Fruit fly (Drosophila melanogaster) whole organism, pupa: Measurements from ENCODE around the gene CG42512.

Experiments
- CG10348 ChIP-seq: fragments of 200-800 bp; sonication (Bioruptor generic); IDR thresholded peaks from 2 replicates; pipeline ENCODE4 v1.3.6; 2022; ENCODE audit warnings: missing biosample characterization, missing genetic modification characterization
- CG12605 ChIP-seq: fragments of 200-800 bp; sonication (Bioruptor generic); IDR thresholded peaks from 2 replicates; pipeline ENCODE4 v1.3.6; 2022; ENCODE audit warnings: missing biosample characterization, missing genetic modification characterization
- CG13204 ChIP-seq: fragments of 200-800 bp; sonication (Bioruptor generic); optimal IDR thresholded peaks from 2 replicates; lab custom pipeline; 2018; ENCODE audit warnings: missing biosample characterization, mild to moderate bottlenecking, missing genetic modification characterization, moderate library complexity
- CG14655 ChIP-seq: fragments of 200-800 bp; sonication (Bioruptor generic); optimal IDR thresholded peaks from 3 replicates; lab custom pipeline; 2017; ENCODE audit warnings: mild to moderate bottlenecking, missing biosample characterization, missing genetic modification reagents, missing genetic modification characterization
- CG15710 ChIP-seq: fragments of 200-800 bp; sonication (Bioruptor generic); optimal IDR thresholded peaks from 2 replicates; lab custom pipeline; 2018; ENCODE audit warnings: missing biosample characterization, mild to moderate bottlenecking, missing genetic modification characterization, moderate library complexity
- CG17806 ChIP-seq: fragments of 200-800 bp; sonication (Bioruptor generic); optimal IDR thresholded peaks from 2 replicates; lab custom pipeline; 2018; ENCODE audit warnings: missing biosample characterization, mild to moderate bottlenecking, missing genetic modification characterization, moderate library complexity
- CG32121 ChIP-seq: fragments of 200-800 bp; sonication (Bioruptor generic); IDR thresholded peaks from 2 replicates; pipeline ENCODE4 v1.3.6; 2022; ENCODE audit warnings: missing biosample characterization, missing genetic modification characterization
- CG34367 ChIP-seq: fragments of 200-800 bp; sonication (Bioruptor generic); optimal IDR thresholded peaks from 2 replicates; lab custom pipeline; 2018; ENCODE audit warnings: missing biosample characterization, mild to moderate bottlenecking, missing genetic modification characterization
- CG4496 ChIP-seq: fragments of 200-800 bp; sonication (Bioruptor generic); IDR thresholded peaks from 3 replicates; pipeline ENCODE4 v1.3.6; 2022; ENCODE audit warnings: missing biosample characterization, missing genetic modification characterization
- CG8159 ChIP-seq: fragments of 200-800 bp; sonication (Bioruptor generic); optimal IDR thresholded peaks from 3 replicates; lab custom pipeline; 2018; ENCODE audit warnings: missing biosample characterization, mild to moderate bottlenecking, missing genetic modification characterization, moderate library complexity
- CG8301 ChIP-seq: fragments of 200-800 bp; sonication (Bioruptor generic); optimal IDR thresholded peaks from 2 replicates; lab custom pipeline; 2018; ENCODE audit warnings: missing biosample characterization, mild to moderate bottlenecking, missing genetic modification characterization
- CG9948 ChIP-seq: fragments of 200-800 bp; sonication (Bioruptor generic); optimal IDR thresholded peaks from 2 replicates; lab custom pipeline; 2018; ENCODE audit warnings: missing biosample characterization, mild to moderate bottlenecking, missing genetic modification characterization, moderate library complexity
- D1 ChIP-seq: fragments of 200-800 bp; sonication (Bioruptor generic); optimal IDR thresholded peaks from 2 replicates; lab custom pipeline; 2018; ENCODE audit warnings: missing biosample characterization, mild to moderate bottlenecking, missing genetic modification characterization, moderate library complexity
- EcR ChIP-seq: fragments of 200-800 bp; sonication (Bioruptor generic); optimal IDR thresholded peaks from 3 replicates; lab custom pipeline; 2019; ENCODE audit warnings: missing biosample characterization, missing genetic modification characterization, mild to moderate bottlenecking, moderate library complexity, missing genetic modification reagents
- Ets98B ChIP-seq: fragments of 200-800 bp; sonication (Bioruptor generic); IDR thresholded peaks from 2 replicates; pipeline ENCODE4 v1.3.6; 2022; ENCODE audit warnings: missing biosample characterization, missing genetic modification characterization
- Pif1A ChIP-seq: fragments of 200-800 bp; sonication (Bioruptor generic); optimal IDR thresholded peaks from 3 replicates; lab custom pipeline; 2016; ENCODE audit warnings: missing biosample characterization, missing genetic modification characterization
- Pif1B ChIP-seq: fragments of 200-800 bp; sonication (Bioruptor generic); optimal IDR thresholded peaks from 3 replicates; lab custom pipeline; 2016; ENCODE audit warnings: missing biosample characterization, missing genetic modification characterization
- Snoo ChIP-seq: fragments of 200-800 bp; sonication (Bioruptor generic); optimal IDR thresholded peaks from 3 replicates; lab custom pipeline; 2017; ENCODE audit warnings: missing biosample characterization, mild to moderate bottlenecking, missing genetic modification characterization, inconsistent platforms
- fd96Ca ChIP-seq: fragments of 200-800 bp; sonication (Bioruptor generic); IDR thresholded peaks from 3 replicates; pipeline ENCODE4 v1.3.6; 2022; ENCODE audit warnings: missing biosample characterization, missing genetic modification characterization
- gl ChIP-seq: fragments of 200-800 bp; sonication (Bioruptor generic); optimal IDR thresholded peaks from 2 replicates; lab custom pipeline; 2018; ENCODE audit warnings: missing biosample characterization, mild to moderate bottlenecking, missing genetic modification characterization
- rn ChIP-seq: fragments of 200-800 bp; sonication (Bioruptor generic); IDR thresholded peaks from 2 replicates; pipeline ENCODE4 v1.3.6; 2022; ENCODE audit warnings: missing biosample characterization, missing genetic modification characterization

Gene CG42512

DNA sequence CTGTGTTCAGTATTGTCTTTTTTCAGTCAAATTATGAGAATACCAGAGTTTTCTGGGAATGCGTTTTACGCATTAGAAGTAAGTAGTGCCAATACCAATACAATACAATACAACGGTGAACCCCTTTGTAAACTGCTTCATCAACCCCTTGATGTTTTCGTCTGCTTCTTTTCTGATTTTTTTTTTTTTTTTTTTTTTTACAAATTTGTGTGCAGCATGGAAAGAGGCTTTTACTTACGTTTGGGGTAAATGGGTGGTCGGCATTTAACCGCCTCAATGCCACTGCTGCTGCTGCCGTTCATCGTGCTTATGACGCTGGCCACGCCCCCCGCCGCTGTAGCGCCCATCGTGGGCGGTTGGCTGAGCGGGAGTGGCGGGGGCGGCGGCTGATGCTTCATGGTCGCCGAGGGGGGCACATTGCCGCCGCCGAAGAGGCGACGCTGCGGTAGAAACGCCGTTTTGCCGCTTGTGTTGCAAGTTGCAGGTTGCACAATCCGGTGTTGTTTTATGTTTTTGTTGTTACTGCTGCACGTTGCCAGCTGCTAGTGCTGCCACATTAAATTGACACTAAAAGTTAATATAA, 42.7 kb downstream of the CG42512 start:
- TF ChIP-seq CG4496 (GFP tag; lab: Robert Waterston, UW) (0 out of 3 replicates have a peak, but pooled peaks have one; percentile 25), CG13204 (GFP tag; lab: Kevin White, UChicago) (peak; percentile 55), CG8159 (tag; lab: Kevin White, UChicago) (no peak)

DNA sequence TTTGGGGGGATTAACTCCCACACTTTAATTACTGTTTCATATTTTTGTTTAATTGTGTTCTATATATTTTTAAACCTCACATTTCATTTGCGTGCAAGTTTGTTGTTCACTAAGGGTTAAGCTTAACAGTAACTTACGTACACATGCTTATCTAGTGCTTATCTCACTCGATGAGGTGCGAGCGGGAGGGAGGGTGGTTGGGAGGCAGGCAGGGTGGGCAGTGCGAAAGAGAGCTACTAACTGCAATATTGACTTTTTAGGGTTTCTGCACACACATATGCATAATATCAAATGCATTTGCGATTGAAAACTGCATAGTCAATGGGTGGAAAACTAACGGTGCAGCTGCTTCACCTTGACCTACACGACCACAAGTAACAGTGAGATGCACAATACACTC, 43.3 kb downstream of the CG42512 start:
- TF ChIP-seq CG14655 (GFP tag; lab: Kevin White, UChicago) (peak; percentile 9), Pif1A (GFP tag; lab: Kevin White, UChicago) (no peak)

- TF ChIP-seq CG4496 (GFP tag; lab: Robert Waterston, UW) (0 out of 3 replicates have a peak, but pooled peaks have one; percentile 28), CG15710 (no peak)
- TF ChIP-seq, all 21 proteins: peak for 1
These were observed 43.8 kb downstream of the CG42512 start, which contains the start of gene Septin4 for dm6 chrX:16694959-16695358. Septin4 (minus strand) TSS chrX:16695173.

DNA sequence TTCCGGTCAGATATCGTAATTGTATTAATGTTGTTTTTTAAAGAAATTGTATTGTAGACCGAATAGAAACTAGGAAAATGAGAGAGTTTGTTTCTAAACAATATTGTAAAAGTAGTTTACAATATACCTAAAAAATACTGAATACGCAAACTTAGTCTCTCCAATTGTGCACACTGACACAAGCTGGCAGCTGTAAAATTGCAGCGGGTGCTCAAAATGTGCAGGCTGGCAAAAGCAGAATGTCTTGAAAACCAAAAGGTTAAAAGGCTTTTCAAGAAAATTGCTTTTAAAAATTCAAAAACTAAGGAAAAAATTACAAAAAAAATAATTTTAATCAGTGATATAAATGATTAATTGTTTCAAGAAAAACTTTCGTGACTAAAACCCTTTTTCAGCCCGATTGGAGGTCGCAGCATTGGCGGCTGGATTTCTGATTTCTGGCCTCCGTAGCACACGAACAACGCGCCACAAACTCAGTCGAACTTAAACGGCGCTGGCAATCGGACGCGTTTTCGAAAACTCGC, 44.5 kb downstream of the CG42512 start, which contains the start of gene CG4678:
TSS of gene CG4678 (plus strand) at position 474 of the 524 bp plus-strand sequence.
- TF ChIP-seq Ets98B (GFP tag; lab: Robert Waterston, UW) (no peak), CG10348 (GFP tag; lab: Robert Waterston, UW) (no peak), CG14655 (GFP tag; lab: Kevin White, UChicago) (no peak), CG17806 (no peak), CG32121 (GFP tag; lab: Robert Waterston, UW) (no peak)

- TF ChIP-seq Pif1A (GFP tag; lab: Kevin White, UChicago) (no peak), gl (tag; lab: Kevin White, UChicago) (no peak), CG4496 (GFP tag; lab: Robert Waterston, UW) (no peak), CG10348 (GFP tag; lab: Robert Waterston, UW) (no peak), Ets98B (GFP tag; lab: Robert Waterston, UW) (no peak), Snoo (tag; lab: Kevin White, UChicago) (peak; percentile 2), EcR (GFP tag; lab: Kevin White, UChicago) (no peak), fd96Ca (GFP tag; lab: Robert Waterston, UW) (no peak), CG9948 (tag; lab: Kevin White, UChicago) (no peak), CG8301 (tag; lab: Kevin White, UChicago) (peak; percentile 39), CG32121 (GFP tag; lab: Robert Waterston, UW) (no peak), CG14655 (GFP tag; lab: Kevin White, UChicago) (peak; percentile 16)
These were observed 45.7 kb downstream of the CG42512 start for dm6 chrX:16696614-16697519.

DNA sequence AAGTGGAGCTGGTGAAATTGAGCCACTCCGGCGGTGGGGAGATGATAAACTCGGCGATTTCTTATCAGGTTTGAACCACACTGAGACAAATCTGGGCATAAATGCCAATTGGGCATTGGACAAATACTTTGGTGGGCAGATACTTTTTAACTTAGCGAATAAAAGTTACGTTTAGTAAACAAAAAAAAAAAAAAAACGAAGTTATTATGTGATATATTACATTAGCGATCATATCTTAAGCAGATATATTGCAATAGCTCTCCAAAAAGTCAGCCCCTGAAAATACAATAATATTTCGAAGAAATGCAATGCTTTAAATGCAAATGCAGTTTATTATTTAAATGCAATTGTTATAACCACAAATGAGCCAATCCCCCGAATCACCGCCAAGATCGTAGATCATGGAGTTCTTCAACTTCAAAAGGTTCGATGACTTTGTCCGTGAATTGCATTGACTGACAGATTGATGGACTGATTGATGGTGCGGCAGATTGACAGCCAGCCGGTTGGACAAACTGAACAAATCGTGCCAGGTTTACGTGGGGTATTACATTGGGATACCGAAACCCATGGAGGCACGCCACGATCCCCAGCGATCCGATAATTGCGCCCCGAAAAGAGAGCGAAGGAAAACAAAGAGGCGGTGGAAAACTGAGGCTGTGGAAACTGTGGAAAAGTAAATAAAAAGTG, 46.9 kb downstream of the CG42512 start:
- TF ChIP-seq rn (GFP tag; lab: Robert Waterston, UW) = no peak
- TF ChIP-seq CG34367 (tag; lab: Kevin White, UChicago) = no peak
- no peak for TF ChIP-seq CG4496 (GFP tag; lab: Robert Waterston, UW)
- TF ChIP-seq fd96Ca (GFP tag; lab: Robert Waterston, UW) = no peak
- no peak for TF ChIP-seq CG17806
- TF ChIP-seq CG8159 (tag; lab: Kevin White, UChicago) = no peak
- TF ChIP-seq D1 (tag; lab: Kevin White, UChicago) = no peak
- TF ChIP-seq Pif1A (GFP tag; lab: Kevin White, UChicago) = no peak
- TF ChIP-seq CG12605 = no peak
- TF ChIP-seq CG15710 = no peak
- no peak for TF ChIP-seq CG32121 (GFP tag; lab: Robert Waterston, UW)
- TF ChIP-seq CG14655 (GFP tag; lab: Kevin White, UChicago) = no peak
- no peak for TF ChIP-seq Snoo (tag; lab: Kevin White, UChicago)
- no peak for TF ChIP-seq Pif1B (GFP tag; lab: Kevin White, UChicago)
- TF ChIP-seq gl (tag; lab: Kevin White, UChicago) = no peak
- no peak for TF ChIP-seq CG13204 (GFP tag; lab: Kevin White, UChicago)
